Fruit fly (Drosophila melanogaster) whole organism, embryonic: ENCODE results near the gene euc.

Experiments
- Ada2b ChIP-seq: fragments of 200-800 bp; sonication (Bioruptor generic); IDR thresholded peaks from 2 replicates; pipeline ENCODE4 v1.3.6; 2022; ENCODE audit warnings: missing biosample characterization, missing genetic modification characterization
- Awh ChIP-seq: fragments of 200-800 bp; sonication (Bioruptor generic); IDR thresholded peaks from 2 replicates; pipeline ENCODE4, ENCODE4 v1.3.6; 2022; ENCODE audit warnings: missing biosample characterization, missing genetic modification characterization
- CG10209 ChIP-seq: fragments of 200-800 bp; sonication (Bioruptor generic); optimal IDR thresholded peaks from 3 replicates; lab custom pipeline; 2017; ENCODE audit warnings: missing biosample characterization, mild to moderate bottlenecking, missing genetic modification characterization, missing genetic modification reagents
- CG11695 ChIP-seq: fragments of 200-800 bp; sonication (Bioruptor generic); IDR thresholded peaks from 3 replicates; pipeline ENCODE4 v1.3.6; 2022; ENCODE audit warnings: missing biosample characterization, missing genetic modification characterization
- CG11696 ChIP-seq: fragments of 200-800 bp; sonication (Bioruptor generic); IDR thresholded peaks from 2 replicates; pipeline ENCODE4 v1.3.6; 2022; ENCODE audit warnings: missing biosample characterization, missing genetic modification characterization
- CG12391 ChIP-seq: fragments of 200-800 bp; sonication (Bioruptor generic); optimal IDR thresholded peaks from 3 replicates; lab custom pipeline; 2018; ENCODE audit warnings: missing biosample characterization, mild to moderate bottlenecking, missing genetic modification characterization, moderate library complexity
- CG13296 ChIP-seq: fragments of 200-800 bp; sonication (Bioruptor generic); optimal IDR thresholded peaks from 3 replicates; lab custom pipeline; 2018; ENCODE audit warnings: missing biosample characterization, mild to moderate bottlenecking, missing genetic modification characterization
- CG13624 ChIP-seq: fragments of 200-800 bp; sonication (Bioruptor generic); optimal IDR thresholded peaks from 2 replicates; lab custom pipeline; 2016; ENCODE audit warnings: missing biosample characterization, missing genetic modification characterization
- CG14965 ChIP-seq: fragments of 200-800 bp; sonication (Bioruptor generic); optimal IDR thresholded peaks from 2 replicates; lab custom pipeline; 2016; ENCODE audit warnings: missing biosample characterization, missing genetic modification characterization, borderline replicate concordance
- CG15011 ChIP-seq: fragments of 200-800 bp; sonication (Bioruptor generic); optimal IDR thresholded peaks from 3 replicates; lab custom pipeline; 2018; ENCODE audit warnings: missing biosample characterization, mild to moderate bottlenecking, missing genetic modification characterization
- CG16813 ChIP-seq: fragments of 200-800 bp; sonication (Bioruptor generic); IDR thresholded peaks from 3 replicates; pipeline ENCODE4 v1.3.6; 2022; ENCODE audit warnings: missing biosample characterization, missing genetic modification characterization; ENCODE audit not compliant: partially characterized antibody
- CG17186 ChIP-seq: fragments of 200-800 bp; sonication (Bioruptor generic); optimal IDR thresholded peaks from 3 replicates; lab custom pipeline; 2017; ENCODE audit warnings: missing biosample characterization, missing genetic modification reagents, missing genetic modification characterization
- CG2116 ChIP-seq: fragments of 200-800 bp; sonication (Bioruptor generic); optimal IDR thresholded peaks from 3 replicates; lab custom pipeline; 2018; ENCODE audit warnings: missing biosample characterization, mild to moderate bottlenecking, missing genetic modification characterization
- CG2712 ChIP-seq: fragments of 200-800 bp; optimal IDR thresholded peaks from 3 replicates; lab custom pipeline; 2019; ENCODE audit warnings: missing biosample characterization, mild to moderate bottlenecking, missing genetic modification characterization, moderate library complexity
- CG2875 ChIP-seq: fragments of 200-800 bp; sonication (Bioruptor generic); optimal IDR thresholded peaks from 2 replicates; lab custom pipeline; 2017; ENCODE audit warnings: missing biosample characterization, mild to moderate bottlenecking, missing genetic modification characterization, missing genetic modification reagents
- CG31365 ChIP-seq: fragments of 200-800 bp; sonication (Bioruptor generic); optimal IDR thresholded peaks from 2 replicates; lab custom pipeline; 2018; ENCODE audit warnings: missing biosample characterization, mild to moderate bottlenecking, missing genetic modification characterization
- CG32767 ChIP-seq: fragments of 200-800 bp; sonication (Bioruptor generic); IDR thresholded peaks from 2 replicates; pipeline ENCODE4 v1.3.6; 2022; ENCODE audit warnings: missing biosample characterization, missing genetic modification characterization
- CG3407 ChIP-seq: fragments of 200-800 bp; sonication (Bioruptor generic); optimal IDR thresholded peaks from 2 replicates; lab custom pipeline; 2018; ENCODE audit warnings: missing biosample characterization, mild to moderate bottlenecking, missing genetic modification characterization
- CG34224 ChIP-seq: fragments of 200-800 bp; sonication (Bioruptor generic); IDR thresholded peaks from 3 replicates; pipeline ENCODE4 v1.3.6; 2022; ENCODE audit warnings: missing biosample characterization, missing genetic modification characterization; ENCODE audit not compliant: partially characterized antibody
- CG4404 ChIP-seq: fragments of 200-800 bp; sonication (Bioruptor generic); IDR thresholded peaks from 2 replicates; pipeline ENCODE4 v1.3.6; 2022; ENCODE audit warnings: missing biosample characterization, missing genetic modification characterization
- CG4730 ChIP-seq: fragments of 200-800 bp; sonication (Bioruptor generic); IDR thresholded peaks from 2 replicates; pipeline ENCODE4 v1.3.6; 2022; ENCODE audit warnings: missing biosample characterization, missing genetic modification characterization
- CG8388 ChIP-seq: fragments of 200-800 bp; sonication (Bioruptor generic); optimal IDR thresholded peaks from 2 replicates; lab custom pipeline; 2019; ENCODE audit warnings: missing biosample characterization, mild to moderate bottlenecking, missing genetic modification characterization, moderate library complexity
- CG9609 ChIP-seq: fragments of 200-800 bp; sonication (Bioruptor generic); optimal IDR thresholded peaks from 3 replicates; lab custom pipeline; 2016; ENCODE audit warnings: missing biosample characterization, missing genetic modification characterization
- CG9727 ChIP-seq: fragments of 200-800 bp; sonication (Bioruptor generic); optimal IDR thresholded peaks from 3 replicates; lab custom pipeline; 2017; ENCODE audit warnings: missing biosample characterization, mild to moderate bottlenecking, missing genetic modification characterization
- D19A ChIP-seq: fragments of 200-800 bp; optimal IDR thresholded peaks from 3 replicates; lab custom pipeline; 2019; ENCODE audit warnings: missing biosample characterization, mild to moderate bottlenecking, missing genetic modification characterization, moderate library complexity
- D19B ChIP-seq: fragments of 200-800 bp; sonication (Bioruptor generic); optimal IDR thresholded peaks from 2 replicates; lab custom pipeline; 2017; ENCODE audit warnings: missing biosample characterization, mild to moderate bottlenecking, missing genetic modification characterization
- Dfd ChIP-seq, 2 experiments: fragments of >200 bp; optimal IDR thresholded peaks; 2 replicates each; lab custom pipeline; 2017; ENCODE audit warnings: missing biosample characterization in 2 of 2, missing genetic modification characterization in 2 of 2
- Dip3 ChIP-seq: fragments of 200-800 bp; sonication (Bioruptor generic); optimal IDR thresholded peaks from 3 replicates; lab custom pipeline; 2016; ENCODE audit warnings: missing biosample characterization, missing genetic modification characterization
- Gug ChIP-seq: fragments of 200-800 bp; sonication (Bioruptor generic); IDR thresholded peaks from 4 replicates; pipeline ENCODE4 v1.3.6; 2022; ENCODE audit warnings: missing biosample characterization, missing genetic modification characterization
- Lim3 ChIP-seq: fragments of 200-800 bp; sonication (Bioruptor generic); IDR thresholded peaks from 2 replicates; pipeline ENCODE4 v1.3.6; 2022; ENCODE audit warnings: missing biosample characterization, missing genetic modification characterization
- Scr ChIP-seq: fragments of 200-800 bp; sonication (Bioruptor generic); IDR thresholded peaks from 2 replicates; pipeline ENCODE4 v1.3.6; 2022; ENCODE audit warnings: missing biosample characterization, missing genetic modification characterization; ENCODE audit not compliant: partially characterized antibody
- bab2 ChIP-seq: fragments of 200-800 bp; sonication (Bioruptor generic); optimal IDR thresholded peaks from 2 replicates; lab custom pipeline; 2016; ENCODE audit warnings: missing biosample characterization, missing genetic modification characterization
- cad ChIP-seq: fragments of >200 bp; optimal IDR thresholded peaks from 2 replicates; lab custom pipeline; 2017; ENCODE audit warnings: missing biosample characterization, missing genetic modification characterization
- ci ChIP-seq: fragments of 200-800 bp; sonication (Bioruptor generic); IDR thresholded peaks from 3 replicates; pipeline ENCODE4 v1.3.6; 2022; ENCODE audit warnings: missing biosample characterization, missing genetic modification characterization
- disco-r ChIP-seq: fragments of 200-800 bp; sonication (Bioruptor generic); optimal IDR thresholded peaks from 2 replicates; lab custom pipeline; 2016; ENCODE audit warnings: missing biosample characterization, missing genetic modification characterization
- en ChIP-seq: fragments of 200-800 bp; sonication (Bioruptor generic); optimal IDR thresholded peaks from 2 replicates; lab custom pipeline; 2016; ENCODE audit warnings: missing biosample characterization, missing genetic modification characterization
- fd102C ChIP-seq: fragments of 200-800 bp; sonication (Bioruptor generic); optimal IDR thresholded peaks from 2 replicates; lab custom pipeline; 2018; ENCODE audit warnings: missing biosample characterization, mild to moderate bottlenecking, missing genetic modification characterization, moderate library complexity
- ham ChIP-seq: fragments of 200-800 bp; sonication (Bioruptor generic); IDR thresholded peaks from 2 replicates; pipeline ENCODE4 v1.3.6; 2022; ENCODE audit warnings: missing biosample characterization, missing genetic modification characterization
- hkb ChIP-seq, 2 experiments: fragments of 200-800 bp in 1 of 2; fragments of >200 bp in 1 of 2; sonication (Bioruptor generic) in 1 of 2; IDR thresholded peaks in 1 of 2; optimal IDR thresholded peaks in 1 of 2; 2 replicates each; pipeline versions ENCODE4 v1.3.6 to Lab custom; 2017 to 2022; ENCODE audit warnings: missing biosample characterization in 1 of 2, missing genetic modification characterization in 1 of 2
- mld ChIP-seq: fragments of 200-800 bp; sonication (Bioruptor generic); IDR thresholded peaks from 3 replicates; pipeline ENCODE4 v1.3.6; 2022; ENCODE audit warnings: missing biosample characterization, missing genetic modification characterization; ENCODE audit not compliant: partially characterized antibody
- nmo ChIP-seq: fragments of 200-800 bp; sonication (Bioruptor generic); optimal IDR thresholded peaks from 2 replicates; lab custom pipeline; 2018; ENCODE audit warnings: missing biosample characterization, mild to moderate bottlenecking, missing genetic modification characterization, moderate library complexity
- onecut ChIP-seq: fragments of 200-800 bp; sonication (Bioruptor generic); IDR thresholded peaks from 2 replicates; pipeline ENCODE4 v1.3.6; 2022; ENCODE audit warnings: missing biosample characterization, missing genetic modification characterization
- otp ChIP-seq: fragments of 200-800 bp; sonication (Bioruptor generic); IDR thresholded peaks from 3 replicates; pipeline ENCODE4, ENCODE4 v1.3.6; 2022; ENCODE audit warnings: missing biosample characterization, missing genetic modification characterization
- prd ChIP-seq, 3 experiments: fragments of >200 bp in 2 of 3; fragments of 200-800 bp in 1 of 3; sonication (Bioruptor generic) in 1 of 3; optimal IDR thresholded peaks in 2 of 3; IDR thresholded peaks in 1 of 3; 2 replicates in 2 of 3; 3 replicates in 1 of 3; pipeline versions ENCODE4 v1.3.6 to Lab custom; 2017 to 2022; ENCODE audit warnings: missing biosample characterization in 1 of 3, missing genetic modification characterization in 1 of 3
- repo ChIP-seq: fragments of 200-800 bp; sonication (Bioruptor generic); optimal IDR thresholded peaks from 2 replicates; lab custom pipeline; 2016; ENCODE audit warnings: missing biosample characterization, missing genetic modification characterization
- scrt ChIP-seq: fragments of 200-800 bp; sonication (Bioruptor generic); optimal IDR thresholded peaks from 2 replicates; lab custom pipeline; 2018; ENCODE audit warnings: missing biosample characterization, mild to moderate bottlenecking, missing genetic modification characterization, moderate library complexity
- sisA ChIP-seq: fragments of 200-800 bp; sonication (Bioruptor generic); IDR thresholded peaks from 2 replicates; pipeline ENCODE4 v1.3.6; 2022; ENCODE audit warnings: missing biosample characterization, missing genetic modification characterization
- stwl ChIP-seq: fragments of 200-800 bp; sonication (Bioruptor generic); optimal IDR thresholded peaks from 3 replicates; lab custom pipeline; 2018; ENCODE audit warnings: missing biosample characterization, mild to moderate bottlenecking, missing genetic modification characterization, moderate library complexity
- ttk ChIP-seq: fragments of 200-800 bp; sonication (Bioruptor generic); IDR thresholded peaks from 2 replicates; pipeline ENCODE4 v2.1.2; 2022; ENCODE audit warnings: missing biosample characterization, missing genetic modification characterization

Gene euc

DNA sequence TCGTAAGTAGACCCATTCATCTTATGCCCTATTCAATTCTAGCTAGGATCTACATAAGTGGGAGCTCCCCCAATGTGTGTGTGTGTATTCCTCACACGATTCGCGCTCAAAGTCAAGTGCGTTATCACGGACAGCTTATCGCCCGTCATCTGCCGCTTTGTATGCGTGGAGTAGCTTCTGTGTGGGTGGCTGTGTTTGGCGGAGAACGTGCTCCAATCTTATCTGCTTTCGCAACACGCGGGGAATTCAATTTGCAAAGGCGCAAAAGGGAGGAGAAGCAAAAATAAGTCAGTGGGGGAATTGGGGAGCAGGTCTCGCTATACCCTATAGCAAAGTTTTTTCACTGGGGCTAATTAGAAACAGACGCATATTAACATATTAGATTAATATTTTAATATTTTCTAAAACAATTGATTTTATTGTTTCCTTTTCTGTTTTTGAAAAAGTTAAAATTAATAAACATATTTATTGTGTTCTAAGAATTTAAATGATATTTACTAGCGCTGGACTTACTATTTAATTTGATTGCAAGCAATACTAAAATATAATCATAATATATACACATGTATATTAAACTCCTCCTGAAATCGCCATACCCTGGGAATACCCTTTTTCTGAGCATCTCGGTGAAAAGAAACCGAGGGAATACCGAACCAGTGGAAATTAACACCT is 6.6 kb upstream of the euc start (continued):
- TF ChIP-seq Awh (no peak), sisA (GFP tag; lab: Robert Waterston, UW) (no peak), CG2875 (no peak), Lim3 (GFP tag; lab: Robert Waterston, UW) (no peak), ci (GFP tag; lab: Robert Waterston, UW) (0 out of 3 replicates have a peak, but pooled peaks have one; percentile 11), mld (GFP tag; lab: Robert Waterston, UW) (no peak), CG4730 (no peak), hkb (optimal IDR thresholded peaks at IDR 0.05; lab: Kevin White, UChicago) (no peak), hkb (GFP tag; IDR thresholded peaks at IDR 0.05; lab: Robert Waterston, UW) (no peak), CG11695 (GFP tag; lab: Robert Waterston, UW) (no peak), CG9609 (no peak), CG8388 (no peak), CG34224 (GFP tag; lab: Robert Waterston, UW) (no peak), Ada2b (GFP tag; lab: Robert Waterston, UW) (no peak), D19A (tag; lab: Kevin White, UChicago) (peak; percentile 52), CG12391 (peak; percentile 30), repo (GFP tag; lab: Kevin White, UChicago) (no peak), Dfd (GFP tag; optimal IDR thresholded peaks at IDR 0.05; lab: Kevin White, UChicago) (no peak), Dip3 (GFP tag; lab: Kevin White, UChicago) (no peak), onecut (GFP tag; lab: Robert Waterston, UW) (no peak), CG15011 (GFP tag; lab: Kevin White, UChicago) (peak; percentile 22), CG14965 (GFP tag; lab: Kevin White, UChicago) (no peak), cad (no peak), ttk (GFP tag; lab: Robert Waterston, UW) (no peak), CG4404 (GFP tag; lab: Robert Waterston, UW) (no peak), otp (GFP tag; lab: Robert Waterston, UW) (no peak), scrt (GFP tag; lab: Kevin White, UChicago) (peak; percentile 12), CG2116 (GFP tag; lab: Kevin White, UChicago) (no peak), CG9727 (GFP tag; lab: Kevin White, UChicago) (peak; percentile 63), CG17186 (GFP tag; lab: Kevin White, UChicago) (no peak), Scr (no peak), prd (optimal IDR thresholded peaks at IDR 0.05; lab: Kevin White, UChicago) (no peak), prd (GFP tag; IDR thresholded peaks at IDR 0.05; lab: Robert Waterston, UW) (peak; percentile 37; the same call in 1 of the 3 replicates), CG11696 (GFP tag; lab: Robert Waterston, UW) (no peak), CG32767 (GFP tag; lab: Robert Waterston, UW) (no peak), disco-r (GFP tag; lab: Kevin White, UChicago) (no peak), CG13624 (no peak), CG2712 (tag; lab: Kevin White, UChicago) (peak; percentile 8), CG16813 (GFP tag; lab: Robert Waterston, UW) (no peak), CG3407 (no peak), D19B (GFP tag; lab: Kevin White, UChicago) (peak; percentile 85), en (GFP tag; lab: Kevin White, UChicago) (no peak), CG31365 (tag; lab: Kevin White, UChicago) (no peak), fd102C (no peak), CG13296 (GFP tag; lab: Kevin White, UChicago) (peak; percentile 32), Gug (GFP tag; lab: Robert Waterston, UW) (no peak), ham (GFP tag; lab: Robert Waterston, UW) (no peak), bab2 (no peak), nmo (GFP tag; lab: Kevin White, UChicago) (no peak), CG10209 (GFP tag; lab: Kevin White, UChicago) (peak; percentile 36), stwl (tag; lab: Kevin White, UChicago) (no peak)
